Worm (Caenorhabditis elegans) whole organism, L4/young adult: ENCODE data around the gene uroc-1.
"Not testable (repeated sequence)": the region's sequence is repeated elsewhere in the genome, so short reads cannot be mapped to it uniquely, and the experiment has no call there.

ENCODE experiments used
- W03F9.2 ChIP-seq: fragments of 150-350 bp; optimal IDR thresholded peaks from 2 replicates; lab custom pipeline; 2014; ENCODE audit warnings: missing biosample characterization, missing genetic modification characterization
- dao-5 ChIP-seq: sonication (generic microtip); optimal IDR thresholded peaks from 2 replicates; lab custom pipeline; 2016; ENCODE audit warnings: missing genotype, missing genetic modification characterization, moderate library complexity, missing compliant biosample characterization
- him-1 ChIP-seq: sonication (generic microtip); optimal IDR thresholded peaks from 2 replicates; lab custom pipeline; 2016; ENCODE audit warnings: missing genotype, missing genetic modification reagents, missing genetic modification characterization, missing compliant biosample characterization

DNA sequence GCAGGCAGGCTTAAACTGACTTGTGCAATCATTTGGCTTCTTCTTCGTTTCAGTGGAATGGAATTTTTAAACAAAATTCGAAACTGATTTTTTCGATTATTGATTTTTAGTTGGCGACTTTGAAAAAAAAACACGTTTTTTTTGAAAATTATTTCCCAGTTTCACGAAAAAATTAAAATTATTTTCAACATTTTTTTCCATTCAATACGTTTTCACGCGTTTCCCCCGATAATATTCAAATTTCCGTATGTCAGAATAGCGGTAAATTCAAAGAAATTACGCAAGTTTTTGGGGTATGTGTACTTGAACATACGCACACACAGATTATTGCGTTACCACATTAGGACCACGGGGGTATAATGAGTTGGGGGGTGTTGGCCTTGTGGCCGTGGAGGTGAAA, 35.4 kb downstream of the uroc-1 start, which contains the start of gene Y51H4A.935:
- TF ChIP-seq him-1; W03F9.2 (tag; lab: Kevin White, UChicago); dao-5 (tag; lab: Kevin White, UChicago): not testable (repeated sequence)
